Fruit fly (Drosophila melanogaster) whole organism, embryonic: ENCODE measurements around the gene CG12951.

Experiments used
- Bteb2 ChIP-seq: fragments of 200-800 bp; sonication (Bioruptor generic); optimal IDR thresholded peaks from 2 replicates; lab custom pipeline; 2016; ENCODE audit warnings: missing biosample characterization, missing genetic modification characterization
- CG10431 ChIP-seq: fragments of 200-800 bp; sonication (Bioruptor generic); optimal IDR thresholded peaks from 3 replicates; lab custom pipeline; 2018; ENCODE audit warnings: missing biosample characterization, mild to moderate bottlenecking, missing genetic modification characterization
- CG11085 ChIP-seq: fragments of 200-800 bp; sonication (Bioruptor generic); IDR thresholded peaks from 2 replicates; pipeline ENCODE4 v1.3.6; 2022; ENCODE audit warnings: missing biosample characterization, missing genetic modification characterization
- CG12155 ChIP-seq: fragments of 200-800 bp; sonication (Bioruptor generic); optimal IDR thresholded peaks from 3 replicates; lab custom pipeline; 2016; ENCODE audit warnings: missing biosample characterization, missing genetic modification characterization
- CG1233 ChIP-seq: fragments of 200-800 bp; sonication (Bioruptor generic); optimal IDR thresholded peaks from 4 replicates; lab custom pipeline; 2018; ENCODE audit warnings: missing biosample characterization, mild to moderate bottlenecking, missing genetic modification characterization
- CG12659 ChIP-seq: fragments of 200-800 bp; sonication (Bioruptor generic); optimal IDR thresholded peaks from 3 replicates; lab custom pipeline; 2017; ENCODE audit warnings: mild to moderate bottlenecking, missing biosample characterization, missing genetic modification reagents, missing genetic modification characterization
- CG12942 ChIP-seq: fragments of 200-800 bp; sonication (Bioruptor generic); optimal IDR thresholded peaks from 3 replicates; lab custom pipeline; 2016; ENCODE audit warnings: missing biosample characterization, missing genetic modification characterization
- CG14710 ChIP-seq: fragments of 200-800 bp; sonication (Bioruptor generic); optimal IDR thresholded peaks from 3 replicates; lab custom pipeline; 2019; ENCODE audit warnings: missing biosample characterization, mild to moderate bottlenecking, missing genetic modification characterization, moderate library complexity
- CG14860 ChIP-seq: fragments of 200-800 bp; sonication (Bioruptor generic); IDR thresholded peaks from 3 replicates; pipeline ENCODE4 v1.3.6; 2022; ENCODE audit warnings: missing biosample characterization, missing genetic modification characterization; ENCODE audit not compliant: partially characterized antibody
- CG33213 ChIP-seq: fragments of 200-800 bp; sonication (Bioruptor generic); optimal IDR thresholded peaks from 3 replicates; lab custom pipeline; 2016; ENCODE audit warnings: missing biosample characterization, missing genetic modification characterization
- CG34224 ChIP-seq: fragments of 200-800 bp; sonication (Bioruptor generic); IDR thresholded peaks from 3 replicates; pipeline ENCODE4 v1.3.6; 2022; ENCODE audit warnings: missing biosample characterization, missing genetic modification characterization; ENCODE audit not compliant: partially characterized antibody
- CG42726 ChIP-seq: fragments of 200-800 bp; sonication (Bioruptor generic); IDR thresholded peaks from 2 replicates; pipeline ENCODE4 v1.3.6; 2022; ENCODE audit warnings: missing biosample characterization, missing genetic modification characterization; ENCODE audit not compliant: partially characterized antibody
- CG4282 ChIP-seq: fragments of 200-800 bp; sonication (Bioruptor generic); optimal IDR thresholded peaks from 2 replicates; lab custom pipeline; 2016; ENCODE audit warnings: missing biosample characterization, missing genetic modification characterization
- CG4424 ChIP-seq: fragments of 200-800 bp; sonication (Bioruptor generic); optimal IDR thresholded peaks from 3 replicates; lab custom pipeline; 2016; ENCODE audit warnings: missing biosample characterization, missing genetic modification characterization
- CG4730 ChIP-seq: fragments of 200-800 bp; sonication (Bioruptor generic); IDR thresholded peaks from 2 replicates; pipeline ENCODE4 v1.3.6; 2022; ENCODE audit warnings: missing biosample characterization, missing genetic modification characterization
- CG5180 ChIP-seq: fragments of 200-800 bp; sonication (Bioruptor generic); optimal IDR thresholded peaks from 3 replicates; lab custom pipeline; 2017; ENCODE audit warnings: missing biosample characterization, missing genetic modification characterization, mild to moderate bottlenecking, moderate library complexity, missing genetic modification reagents
- CG5245 ChIP-seq: fragments of 200-800 bp; sonication (Bioruptor generic); optimal IDR thresholded peaks from 3 replicates; lab custom pipeline; 2016; ENCODE audit warnings: missing biosample characterization, missing genetic modification characterization
- CG6791 ChIP-seq: fragments of 200-800 bp; sonication (Bioruptor generic); IDR thresholded peaks from 3 replicates; pipeline ENCODE4 v1.3.6; 2022; ENCODE audit warnings: missing biosample characterization, missing genetic modification characterization; ENCODE audit not compliant: partially characterized antibody
- CG7963 ChIP-seq: fragments of 200-800 bp; sonication (Bioruptor generic); IDR thresholded peaks from 3 replicates; pipeline ENCODE4 v1.3.6; 2022; ENCODE audit warnings: missing biosample characterization, missing genetic modification characterization; ENCODE audit not compliant: partially characterized antibody
- CG7987 ChIP-seq: fragments of 200-800 bp; sonication (Bioruptor generic); optimal IDR thresholded peaks from 2 replicates; lab custom pipeline; 2018; ENCODE audit warnings: missing biosample characterization, mild to moderate bottlenecking, missing genetic modification characterization, moderate library complexity
- CG8281 ChIP-seq: fragments of 200-800 bp; sonication (Bioruptor generic); optimal IDR thresholded peaks from 2 replicates; lab custom pipeline; 2018; ENCODE audit warnings: missing biosample characterization, mild to moderate bottlenecking, missing genetic modification characterization, moderate library complexity
- CG8388 ChIP-seq: fragments of 200-800 bp; sonication (Bioruptor generic); optimal IDR thresholded peaks from 2 replicates; lab custom pipeline; 2019; ENCODE audit warnings: missing biosample characterization, mild to moderate bottlenecking, missing genetic modification characterization, moderate library complexity
- Doc3 ChIP-seq: fragments of 200-800 bp; sonication (Bioruptor generic); IDR thresholded peaks from 3 replicates; pipeline ENCODE4 v1.3.6; 2022; ENCODE audit warnings: missing biosample characterization, missing genetic modification characterization; ENCODE audit not compliant: partially characterized antibody
- Elba2 ChIP-seq: fragments of 200-800 bp; sonication (Bioruptor generic); optimal IDR thresholded peaks from 3 replicates; lab custom pipeline; 2016; ENCODE audit warnings: missing biosample characterization, missing genetic modification characterization
- GATAe ChIP-seq: fragments of 200-800 bp; sonication (Bioruptor generic); conservative IDR thresholded peaks from 2 replicates; pipeline ENCODE4 v1.3.6; 2022; ENCODE audit warnings: missing biosample characterization, missing genetic modification characterization
- H2.0 ChIP-seq: fragments of 200-800 bp; sonication (Bioruptor generic); IDR thresholded peaks from 2 replicates; pipeline ENCODE4 v1.3.6; 2022; ENCODE audit warnings: missing biosample characterization, missing genetic modification characterization
- Hmr ChIP-seq: fragments of 200-800 bp; sonication (Bioruptor generic); optimal IDR thresholded peaks from 3 replicates; lab custom pipeline; 2017; ENCODE audit warnings: mild to moderate bottlenecking, missing biosample characterization, missing genetic modification reagents, missing genetic modification characterization
- Hmx ChIP-seq: fragments of 200-800 bp; sonication (Bioruptor generic); optimal IDR thresholded peaks from 2 replicates; lab custom pipeline; 2016; ENCODE audit warnings: missing biosample characterization, missing genetic modification characterization
- Jarid2 ChIP-seq: fragments of 200-800 bp; sonication (Bioruptor generic); optimal IDR thresholded peaks from 3 replicates; lab custom pipeline; 2017; ENCODE audit warnings: mild to moderate bottlenecking, missing biosample characterization, missing genetic modification reagents, missing genetic modification characterization
- NC2α ChIP-seq: fragments of 200-800 bp; sonication (Bioruptor generic); optimal IDR thresholded peaks from 2 replicates; lab custom pipeline; 2016; ENCODE audit warnings: missing biosample characterization, missing genetic modification characterization
- Nf-YC ChIP-seq: fragments of 200-800 bp; optimal IDR thresholded peaks from 3 replicates; lab custom pipeline; 2019; ENCODE audit warnings: missing biosample characterization, mild to moderate bottlenecking, missing genetic modification characterization, moderate library complexity
- Ravus ChIP-seq: fragments of 200-800 bp; sonication (Bioruptor generic); IDR thresholded peaks from 2 replicates; pipeline ENCODE4 v1.3.6; 2022; ENCODE audit warnings: missing biosample characterization, missing genetic modification characterization
- Rfx ChIP-seq: fragments of 200-800 bp; sonication (Bioruptor generic); IDR thresholded peaks from 2 replicates; pipeline ENCODE4 v1.3.6; 2022; ENCODE audit warnings: missing biosample characterization, missing genetic modification characterization
- Scr ChIP-seq: fragments of 200-800 bp; sonication (Bioruptor generic); IDR thresholded peaks from 2 replicates; pipeline ENCODE4 v1.3.6; 2022; ENCODE audit warnings: missing biosample characterization, missing genetic modification characterization; ENCODE audit not compliant: partially characterized antibody
- ap ChIP-seq: fragments of 200-800 bp; sonication (Bioruptor generic); IDR thresholded peaks from 2 replicates; pipeline ENCODE4 v1.3.6; 2022; ENCODE audit warnings: missing biosample characterization, missing genetic modification characterization
- cas ChIP-seq: fragments of 200-800 bp; sonication (Bioruptor generic); IDR thresholded peaks from 2 replicates; pipeline ENCODE4 v1.3.6; 2022; ENCODE audit warnings: missing biosample characterization, missing genetic modification characterization
- disco-r ChIP-seq: fragments of 200-800 bp; sonication (Bioruptor generic); optimal IDR thresholded peaks from 2 replicates; lab custom pipeline; 2016; ENCODE audit warnings: missing biosample characterization, missing genetic modification characterization
- eyg ChIP-seq: fragments of 200-800 bp; sonication (Bioruptor generic); optimal IDR thresholded peaks from 3 replicates; lab custom pipeline; 2016; ENCODE audit warnings: missing biosample characterization, missing genetic modification characterization
- fd64A ChIP-seq: fragments of 200-800 bp; sonication (Bioruptor generic); optimal IDR thresholded peaks from 3 replicates; lab custom pipeline; 2018; ENCODE audit warnings: missing biosample characterization, mild to moderate bottlenecking, missing genetic modification characterization
- fu2 ChIP-seq: fragments of 200-800 bp; sonication (Bioruptor generic); optimal IDR thresholded peaks from 2 replicates; lab custom pipeline; 2016; ENCODE audit warnings: missing biosample characterization, missing genetic modification characterization
- gcm ChIP-seq: fragments of 200-800 bp; sonication (Bioruptor generic); optimal IDR thresholded peaks from 2 replicates; lab custom pipeline; 2019; ENCODE audit warnings: missing biosample characterization, mild to moderate bottlenecking, missing genetic modification characterization, moderate library complexity
- ham ChIP-seq: fragments of 200-800 bp; sonication (Bioruptor generic); IDR thresholded peaks from 2 replicates; pipeline ENCODE4 v1.3.6; 2022; ENCODE audit warnings: missing biosample characterization, missing genetic modification characterization
- jing ChIP-seq: fragments of 200-800 bp; sonication (Bioruptor generic); optimal IDR thresholded peaks from 2 replicates; lab custom pipeline; 2018; ENCODE audit warnings: missing biosample characterization, mild to moderate bottlenecking, missing genetic modification characterization
- ken ChIP-seq: fragments of 200-800 bp; sonication (Bioruptor generic); IDR thresholded peaks from 3 replicates; pipeline ENCODE4 v1.3.6; 2022; ENCODE audit warnings: missing biosample characterization, missing genetic modification characterization
- luna ChIP-seq: fragments of 200-800 bp; sonication (Bioruptor generic); optimal IDR thresholded peaks from 2 replicates; lab custom pipeline; 2016; ENCODE audit warnings: missing biosample characterization, missing genetic modification characterization
- nerfin-1 ChIP-seq: fragments of 200-800 bp; sonication (Bioruptor generic); optimal IDR thresholded peaks from 3 replicates; lab custom pipeline; 2019; ENCODE audit warnings: missing biosample characterization, mild to moderate bottlenecking, missing genetic modification characterization, moderate library complexity
- pfk ChIP-seq: fragments of 200-800 bp; sonication (Bioruptor generic); optimal IDR thresholded peaks from 2 replicates; lab custom pipeline; 2018; ENCODE audit warnings: missing biosample characterization, mild to moderate bottlenecking, missing genetic modification characterization, moderate library complexity
- sim ChIP-seq: fragments of 200-800 bp; sonication (Bioruptor generic); IDR thresholded peaks from 2 replicates; pipeline ENCODE4 v1.3.6; 2022; ENCODE audit warnings: missing biosample characterization, missing genetic modification characterization
- tup ChIP-seq: fragments of 200-800 bp; sonication (Bioruptor generic); optimal IDR thresholded peaks from 2 replicates; lab custom pipeline; 2016; ENCODE audit warnings: missing biosample characterization, mild to moderate bottlenecking, missing genetic modification characterization, moderate library complexity
- vfl ChIP-seq: fragments of 200-800 bp; sonication (Bioruptor generic); optimal IDR thresholded peaks from 2 replicates; lab custom pipeline; 2016; ENCODE audit warnings: missing biosample characterization, missing genetic modification characterization
- zfh2 ChIP-seq: fragments of 200-800 bp; sonication (Bioruptor generic); optimal IDR thresholded peaks from 2 replicates; lab custom pipeline; 2016; ENCODE audit warnings: missing biosample characterization, missing genetic modification characterization

CG12951 gene

DNA sequence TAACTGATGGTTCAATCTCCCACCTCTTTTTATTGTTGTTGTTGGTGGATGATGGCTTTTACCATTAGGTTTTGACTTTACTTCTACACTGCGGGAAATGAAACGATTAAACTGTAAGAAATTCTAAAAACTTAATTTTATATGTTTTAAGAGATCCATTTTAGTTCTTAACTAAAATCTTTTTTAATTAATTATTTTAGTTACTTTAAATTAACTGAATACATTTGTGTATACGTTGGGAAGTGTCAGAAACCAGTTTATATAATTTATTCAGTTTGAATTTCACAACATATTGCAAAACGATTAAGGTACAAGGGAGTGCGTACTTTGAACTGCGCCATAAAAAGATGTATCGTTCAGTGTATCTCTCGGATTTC, 23.1 kb upstream of the CG12951 start (continued):
- peak; percentile 92 for TF ChIP-seq CG14710 (tag; lab: Kevin White, UChicago)
- peak; percentile 1 for TF ChIP-seq zfh2 (GFP tag; lab: Kevin White, UChicago)
- no peak for TF ChIP-seq CG11085
- no peak for TF ChIP-seq fd64A (GFP tag; lab: Kevin White, UChicago)
- no peak for TF ChIP-seq GATAe
- peak; percentile 56 for TF ChIP-seq Bteb2 (GFP tag; lab: Kevin White, UChicago)
- TF ChIP-seq ken (GFP tag; lab: Robert Waterston, UW), result no peak
- TF ChIP-seq CG34224 (GFP tag; lab: Robert Waterston, UW), result no peak
- peak; percentile 92 for TF ChIP-seq CG4424 (GFP tag; lab: Kevin White, UChicago)
- peak; percentile 78 for TF ChIP-seq Nf-YC (tag; lab: Kevin White, UChicago)
- no peak for TF ChIP-seq Ravus
- TF ChIP-seq fu2 (GFP tag; lab: Kevin White, UChicago), result peak; percentile 2
- no peak for TF ChIP-seq CG4282
- TF ChIP-seq CG14860, result no peak
- TF ChIP-seq H2.0 (GFP tag; lab: Robert Waterston, UW), result no peak
- TF ChIP-seq sim (GFP tag; lab: Robert Waterston, UW), result no peak
- TF ChIP-seq CG6791 (GFP tag; lab: Robert Waterston, UW), result no peak
- peak; percentile 6 for TF ChIP-seq CG33213 (GFP tag; lab: Kevin White, UChicago)
- no peak for TF ChIP-seq Hmx (GFP tag; lab: Kevin White, UChicago)
- TF ChIP-seq CG5245 (GFP tag; lab: Kevin White, UChicago), result peak; percentile 62
- TF ChIP-seq Doc3 (GFP tag; lab: Robert Waterston, UW), result no peak
- TF ChIP-seq CG8388 (GFP tag; lab: Kevin White, UChicago), result peak; percentile 92
- TF ChIP-seq CG12659 (GFP tag; lab: Kevin White, UChicago), result peak; percentile 91
- no peak for TF ChIP-seq jing
- TF ChIP-seq CG4730 (GFP tag; lab: Robert Waterston, UW), result no peak
- peak; percentile 55 for TF ChIP-seq nerfin-1 (tag; lab: Kevin White, UChicago)
- no peak for TF ChIP-seq luna
- peak; percentile 42 for TF ChIP-seq CG7987 (GFP tag; lab: Kevin White, UChicago)
- no peak for TF ChIP-seq ham (GFP tag; lab: Robert Waterston, UW)
- no peak for TF ChIP-seq cas
- peak; percentile 77 for TF ChIP-seq CG10431 (GFP tag; lab: Kevin White, UChicago)
- peak; percentile 63 for TF ChIP-seq CG8281 (tag; lab: Kevin White, UChicago)
- no peak for TF ChIP-seq Elba2 (GFP tag; lab: Kevin White, UChicago)
- peak; percentile 52 for TF ChIP-seq vfl (GFP tag; lab: Kevin White, UChicago)
- no peak for TF ChIP-seq disco-r (GFP tag; lab: Kevin White, UChicago)
- TF ChIP-seq CG1233, result peak; percentile 85
- TF ChIP-seq CG5180 (GFP tag; lab: Kevin White, UChicago), result peak; percentile 64
- peak; percentile 78 for TF ChIP-seq CG12155 (GFP tag; lab: Kevin White, UChicago)
- TF ChIP-seq ap (GFP tag; lab: Robert Waterston, UW), result no peak
- TF ChIP-seq Jarid2 (GFP tag; lab: Kevin White, UChicago), result no peak
- no peak for TF ChIP-seq eyg (GFP tag; lab: Kevin White, UChicago)
- peak; percentile 78 for TF ChIP-seq CG12942 (GFP tag; lab: Kevin White, UChicago)
- no peak for TF ChIP-seq pfk (GFP tag; lab: Kevin White, UChicago)
- peak; percentile 89 for TF ChIP-seq gcm (GFP tag; lab: Kevin White, UChicago)
- no peak for TF ChIP-seq NC2α (GFP tag; lab: Kevin White, UChicago)
- TF ChIP-seq Scr (GFP tag; lab: Robert Waterston, UW), result no peak
- peak; percentile 43 for TF ChIP-seq tup
- no peak for TF ChIP-seq CG42726 (GFP tag; lab: Robert Waterston, UW)
- TF ChIP-seq Hmr (GFP tag; lab: Kevin White, UChicago), result peak; percentile 85
- no peak for TF ChIP-seq CG7963 (GFP tag; lab: Robert Waterston, UW)
- TF ChIP-seq Rfx (GFP tag; lab: Robert Waterston, UW), result no peak
